Worm (Caenorhabditis elegans): ENCODE results near the gene rif-1.2.

Gene rif-1.2

DNA sequence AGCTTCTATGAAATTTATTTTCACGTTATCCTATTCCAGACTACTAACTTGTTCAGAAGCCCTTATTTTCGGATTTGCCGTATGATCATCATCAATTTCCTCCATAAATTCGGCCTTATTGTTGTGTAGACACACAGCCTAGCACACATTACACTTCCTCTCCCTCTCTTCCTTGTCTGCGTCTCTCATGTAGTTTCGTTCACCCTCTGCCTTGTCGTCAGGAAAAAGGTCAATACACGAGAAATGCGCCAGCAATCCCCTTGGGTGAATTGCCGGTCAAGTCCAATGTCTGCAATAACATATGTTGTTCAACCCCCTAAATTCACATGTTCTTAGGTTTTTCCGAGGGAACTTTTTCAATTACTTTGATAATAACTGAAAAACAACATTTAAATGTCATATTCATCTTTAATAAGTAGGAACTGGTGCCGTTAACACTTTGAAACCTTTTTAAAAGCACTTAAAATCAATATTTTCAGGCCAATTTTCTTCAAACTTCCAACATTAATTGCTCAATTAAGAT is 22.6 kb upstream of the rif-1.2 start, which contains the start of gene F17E5.2 (continued):
- TF ChIP-seq tlp-1 (tag; optimal IDR thresholded peaks at IDR 0.05): no peak
- TF ChIP-seq skn-1 (tag; optimal IDR thresholded peaks at IDR 0.05): peak; percentile 91
- TF ChIP-seq fkh-10 (GFP tag; optimal IDR thresholded peaks at IDR 0.05): peak; percentile 95
- peak; percentile 77 for TF ChIP-seq lir-3 (tag; optimal IDR thresholded peaks at IDR 0.05; ENCODE audit: poor library complexity)
- no peak for TF ChIP-seq hlh-4 (tag; optimal IDR thresholded peaks at IDR 0.05)
- peak; percentile 90 for TF ChIP-seq unc-86 (tag; optimal IDR thresholded peaks at IDR 0.05)
- peak; percentile 68 to 81 (median 78) for TF ChIP-seq dpl-1 (GFP tag; optimal IDR thresholded peaks at IDR 0.05)
- peak; percentile 95 for TF ChIP-seq nhr-47 (tag; optimal IDR thresholded peaks at IDR 0.05)
- TF ChIP-seq tbx-2 (tag; optimal IDR thresholded peaks at IDR 0.05): peak; percentile 94
- peak; percentile 74 for TF ChIP-seq pax-3 (tag; optimal IDR thresholded peaks at IDR 0.05)
- TF ChIP-seq fkh-8 (tag; optimal IDR thresholded peaks at IDR 0.05): peak; percentile 93
- no peak for TF ChIP-seq C34B4.2 (tag; optimal IDR thresholded peaks at IDR 0.05)
- TF ChIP-seq sox-4 (tag; optimal IDR thresholded peaks at IDR 0.05): peak; percentile 74
- TF ChIP-seq zag-1 (tag; optimal IDR thresholded peaks at IDR 0.05): peak; percentile 78
- peak in 1 of 2 experiments; percentile 85 for TF ChIP-seq ztf-11 (tag; optimal IDR thresholded peaks at IDR 0.05)
- peak; percentile 90 for TF ChIP-seq mef-2 (tag; optimal IDR thresholded peaks at IDR 0.05)
- TF ChIP-seq lin-39 (tag; optimal IDR thresholded peaks at IDR 0.05): peak; percentile 83
- peak; percentile 98 for TF ChIP-seq C16A3.4 (tag; optimal IDR thresholded peaks at IDR 0.05)
- TF ChIP-seq swsn-7 (tag; optimal IDR thresholded peaks at IDR 0.05): peak; percentile 95
- TF ChIP-seq ztf-4 (tag; optimal IDR thresholded peaks at IDR 0.05): peak; percentile 95
- peak; percentile 65; the same call in 1 of the 2 replicates for TF ChIP-seq mab-9 (GFP tag; IDR thresholded peaks at IDR 0.05)
- TF ChIP-seq nhr-76 (tag; optimal IDR thresholded peaks at IDR 0.05): no peak
- TF ChIP-seq zip-4 (GFP tag; optimal IDR thresholded peaks at IDR 0.05): peak; percentile 79
- peak; percentile 98 for TF ChIP-seq snu-23 (GFP tag; optimal IDR thresholded peaks at IDR 0.05)
- no peak for TF ChIP-seq efl-3 (GFP tag; optimal IDR thresholded peaks at IDR 0.05)
- peak; percentile 90 for TF ChIP-seq irx-1 (tag; optimal IDR thresholded peaks at IDR 0.05)
- peak; percentile 72 for TF ChIP-seq aha-1 (tag; optimal IDR thresholded peaks at IDR 0.05)
- peak; percentile 78 for TF ChIP-seq vab-15 (tag; optimal IDR thresholded peaks at IDR 0.05)
- no peak for TF ChIP-seq fkh-4 (tag; optimal IDR thresholded peaks at IDR 0.05; ENCODE audit: borderline replicate concordance)
- TF ChIP-seq sup-37 (GFP tag; optimal IDR thresholded peaks at IDR 0.05): peak; percentile 85
- peak; percentile 46 for TF ChIP-seq lin-15B (tag; optimal IDR thresholded peaks at IDR 0.05)
- TF ChIP-seq hlh-17 (GFP tag; optimal IDR thresholded peaks at IDR 0.05; ENCODE audit: borderline replicate concordance): no peak
- peak; percentile 46 for TF ChIP-seq ceh-8 (GFP tag; optimal IDR thresholded peaks at IDR 0.05)
- TF ChIP-seq nhr-90 (tag; optimal IDR thresholded peaks at IDR 0.05; ENCODE audit: poor library complexity): peak; percentile 91
- TF ChIP-seq unc-98 (GFP tag; IDR thresholded peaks at IDR 0.05): no peak
- TF ChIP-seq nhr-85 (tag): peak; percentile 95
- peak; percentile 91 for TF ChIP-seq egl-13 (tag; optimal IDR thresholded peaks at IDR 0.05)
- peak; percentile 97 for TF ChIP-seq nhr-20 (tag; optimal IDR thresholded peaks at IDR 0.05)
- no peak for TF ChIP-seq unc-30 (tag; optimal IDR thresholded peaks at IDR 0.05)
- TF ChIP-seq blmp-1 (tag; optimal IDR thresholded peaks at IDR 0.05): peak; percentile 86
- peak; percentile 92 for TF ChIP-seq lin-13 (GFP tag; optimal IDR thresholded peaks at IDR 0.05)
- no peak for TF ChIP-seq ceh-90 (tag; optimal IDR thresholded peaks at IDR 0.05)
- peak; percentile 93 for TF ChIP-seq jun-1 (tag; optimal IDR thresholded peaks at IDR 0.05)
- peak; percentile 93 for TF ChIP-seq xbp-1 (tag; optimal IDR thresholded peaks at IDR 0.05)
- TF ChIP-seq ama-1 (optimal IDR thresholded peaks at IDR 0.05): no peak
- no peak for TF ChIP-seq nhr-28 (tag; optimal IDR thresholded peaks at IDR 0.05)
- TF ChIP-seq grh-1 (GFP tag; IDR thresholded peaks at IDR 0.05): peak; percentile 86
- TF ChIP-seq nhr-77 (tag; optimal IDR thresholded peaks at IDR 0.05): peak; percentile 86
- no peak for TF ChIP-seq alr-1 (tag; optimal IDR thresholded peaks at IDR 0.05; ENCODE audit: borderline replicate concordance)
- TF ChIP-seq rnt-1 (tag; optimal IDR thresholded peaks at IDR 0.05): peak; percentile 96
- TF ChIP-seq fos-1 (tag; optimal IDR thresholded peaks at IDR 0.05): peak; percentile 91
- TF ChIP-seq elt-2 (tag; optimal IDR thresholded peaks at IDR 0.05): peak; percentile 70
- TF ChIP-seq ceh-63 (GFP tag; optimal IDR thresholded peaks at IDR 0.05): no peak
